Fruit fly (Drosophila melanogaster) whole organism, adult: Measurements from ENCODE around the gene CG14135.
A peak's percentile ranks its signal among the peaks of the same experiment; 100 is the strongest.

ENCODE experiments used
- CG12768 ChIP-seq: fragments of 200-800 bp; sonication (Bioruptor generic); optimal IDR thresholded peaks from 2 replicates; lab custom pipeline; 2017; ENCODE audit warnings: missing biosample characterization, missing genetic modification characterization, mild to moderate bottlenecking, moderate library complexity, missing genetic modification reagents
- CG14711 ChIP-seq: fragments of 200-800 bp; sonication (Bioruptor generic); optimal IDR thresholded peaks from 2 replicates; lab custom pipeline; 2018; ENCODE audit warnings: missing biosample characterization, mild to moderate bottlenecking, missing genetic modification characterization, moderate library complexity
- CG1620 ChIP-seq: fragments of 200-800 bp; sonication (Bioruptor generic); optimal IDR thresholded peaks from 2 replicates; lab custom pipeline; 2016; ENCODE audit warnings: missing biosample characterization, missing genetic modification characterization
- CG33017 ChIP-seq: fragments of 200-800 bp; sonication (Bioruptor generic); optimal IDR thresholded peaks from 2 replicates; lab custom pipeline; 2018; ENCODE audit warnings: missing biosample characterization, mild to moderate bottlenecking, missing genetic modification characterization, moderate library complexity
- CG7045 ChIP-seq: fragments of 200-800 bp; sonication (Bioruptor generic); optimal IDR thresholded peaks from 2 replicates; lab custom pipeline; 2017; ENCODE audit warnings: missing biosample characterization, mild to moderate bottlenecking, missing genetic modification characterization
- Clk ChIP-seq: fragments of 200-800 bp; sonication (Bioruptor generic); optimal IDR thresholded peaks from 2 replicates; lab custom pipeline; 2017; ENCODE audit warnings: missing biosample characterization, missing genetic modification characterization
- Crg-1 ChIP-seq: fragments of 200-800 bp; sonication (Bioruptor generic); optimal IDR thresholded peaks from 2 replicates; lab custom pipeline; 2016; ENCODE audit warnings: missing biosample characterization, missing genetic modification characterization
- kay ChIP-seq: fragments of 200-800 bp; sonication (Bioruptor generic); peaks from one replicate; lab custom pipeline; 2016; ENCODE audit warnings: missing biosample characterization, missing genetic modification characterization, borderline replicate concordance
- toe ChIP-seq: fragments of 200-800 bp; sonication (Bioruptor generic); optimal IDR thresholded peaks from 2 replicates; lab custom pipeline; 2016; ENCODE audit warnings: missing biosample characterization, missing genetic modification characterization

DNA sequence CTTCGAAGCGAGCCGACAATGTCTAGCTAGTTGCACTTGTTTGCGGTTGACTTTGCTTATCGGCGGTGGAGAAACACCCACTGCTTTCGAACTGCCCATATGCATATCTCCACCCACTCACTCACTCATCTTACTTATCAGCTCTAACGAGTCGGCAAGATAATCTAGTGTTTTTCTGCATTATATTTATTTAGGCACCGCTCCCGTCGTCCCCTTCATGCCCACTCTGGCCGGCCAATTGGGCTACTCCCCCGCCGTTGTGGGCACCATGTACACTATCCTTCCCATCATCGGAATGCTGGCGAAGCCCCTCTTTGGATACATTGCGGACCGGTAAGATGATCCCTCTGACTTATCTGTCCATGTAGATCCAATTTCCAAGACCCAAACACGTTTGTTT, 5.5 kb upstream of the CG14135 start:
- TF ChIP-seq CG12768 (peak; percentile 16), CG7045 (no peak), toe (GFP tag; lab: Kevin White, UChicago) (no peak), kay (no peak), CG33017 (tag; lab: Kevin White, UChicago) (no peak), CG1620 (no peak), Clk (GFP tag; lab: Kevin White, UChicago) (no peak), Crg-1 (no peak), CG14711 (tag; lab: Kevin White, UChicago) (no peak)
